Worm (Caenorhabditis elegans): ENCODE results near the gene clec-222.

ce11 chrV:11272848-11273247, 1.7 kb downstream of the clec-222 start, which contains the start of gene clec-223:
- TF ChIP-seq ceh-36 (tag; optimal IDR thresholded peaks at IDR 0.05) (no peak), tra-4 (tag; optimal IDR thresholded peaks at IDR 0.05) (no peak), ama-1 (optimal IDR thresholded peaks at IDR 0.05) (no peak), sea-1 (GFP tag; conservative IDR thresholded peaks at IDR 0.05) (no peak), tbx-11 (GFP tag; IDR thresholded peaks at IDR 0.05) (no peak), hmbx-1 (tag; optimal IDR thresholded peaks at IDR 0.05) (no peak), ets-7 (tag; optimal IDR thresholded peaks at IDR 0.05) (no peak)

Measured in whole organism, early embryonic.